Fruit fly (Drosophila melanogaster) Kc167 (cell line): ENCODE results near the gene stv.

Source experiments
- Myc ChIP-seq: fragments of >200 bp; optimal IDR thresholded peaks from 2 replicates; lab custom pipeline; 2017; ENCODE audit warnings: missing external identifiers
- Sin3A ChIP-seq: fragments of >200 bp; optimal IDR thresholded peaks from 2 replicates; lab custom pipeline; 2018; ENCODE audit warnings: missing external identifiers
- h ChIP-seq: fragments of >200 bp; optimal IDR thresholded peaks from 3 replicates; lab custom pipeline; 2018; ENCODE audit warnings: missing external identifiers
- insv ChIP-seq: fragments of >200 bp; optimal IDR thresholded peaks from 3 replicates; lab custom pipeline; 2018; ENCODE audit warnings: missing external identifiers
- psq ChIP-seq: fragments of >200 bp; optimal IDR thresholded peaks from 2 replicates; lab custom pipeline; 2017; ENCODE audit warnings: missing external identifiers
- ttk ChIP-seq: sonication (Bioruptor generic); optimal IDR thresholded peaks from 2 replicates; lab custom pipeline; 2017; ENCODE audit warnings: missing external identifiers

The stv gene

DNA sequence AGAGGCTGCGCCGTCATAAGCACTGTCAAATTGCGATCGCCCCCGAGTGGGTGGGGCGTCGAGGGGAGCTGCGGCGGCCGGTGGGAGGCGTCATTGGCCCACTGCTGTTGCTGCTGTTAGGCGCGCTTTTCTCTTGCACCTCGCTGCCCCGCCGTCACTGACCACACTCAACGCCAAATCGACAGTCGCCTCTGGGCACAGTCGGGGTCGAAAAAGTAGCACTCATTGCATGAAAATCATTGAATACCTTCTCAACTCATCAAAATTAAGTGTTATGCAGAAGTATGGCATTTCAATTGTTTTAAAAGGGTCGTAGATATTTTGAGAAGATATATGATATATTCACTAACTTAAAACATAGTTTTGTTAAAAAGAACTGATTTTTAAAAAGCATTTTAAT is 25.1 kb upstream of the stv start:
- no peak for TF ChIP-seq ttk (lab: Kevin White, UChicago)
- no peak for TF ChIP-seq insv (lab: Kevin White, UChicago)
- no peak for TF ChIP-seq Sin3A (lab: Kevin White, UChicago)
- TF ChIP-seq h (lab: Kevin White, UChicago): no peak
- TF ChIP-seq psq (lab: Kevin White, UChicago): no peak
- no peak for TF ChIP-seq Myc (lab: Kevin White, UChicago)

DNA sequence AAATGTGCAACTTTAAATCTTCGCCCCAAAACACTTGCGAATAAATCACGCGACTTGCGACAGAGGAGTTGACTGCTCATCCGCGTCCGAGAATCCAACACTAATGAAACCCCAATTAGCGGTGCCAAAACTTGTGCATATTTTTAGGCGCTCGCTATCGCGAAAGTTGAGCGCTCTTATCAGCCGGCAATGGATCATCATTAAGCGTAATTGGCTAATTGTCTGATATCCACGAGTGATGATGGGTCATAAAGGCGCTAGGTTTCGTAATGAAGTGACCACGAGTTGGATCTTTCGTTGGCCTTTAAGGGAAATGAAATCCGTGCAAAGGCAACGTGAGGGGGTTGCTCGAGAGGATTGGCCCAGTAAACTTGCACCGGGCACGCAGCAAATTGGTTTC is 22.6 kb upstream of the stv start:
- TF ChIP-seq Myc (lab: Kevin White, UChicago): no peak
- no peak for TF ChIP-seq ttk (lab: Kevin White, UChicago)

DNA sequence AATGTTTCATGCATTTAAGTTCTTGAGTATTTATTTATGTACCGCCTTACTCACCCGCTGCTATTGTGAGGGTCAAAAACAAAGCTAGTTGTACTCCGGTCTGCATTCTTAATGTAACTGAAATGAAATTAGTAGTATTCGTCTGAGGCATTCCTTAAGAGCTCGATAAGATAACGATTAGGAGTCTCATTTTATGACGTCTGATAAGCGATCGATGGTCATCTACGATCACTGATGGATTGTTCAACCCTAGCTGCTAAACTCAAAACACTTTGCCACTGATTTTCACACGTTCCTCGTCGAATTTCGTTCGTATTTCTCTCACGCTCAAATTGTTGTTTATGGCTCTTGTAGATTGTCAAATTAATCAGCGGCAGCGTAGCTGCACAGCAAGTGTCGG is 20.2 kb upstream of the stv start, which contains the start of gene CG10116:
Gene CG10116 (minus strand): TSS at position 106 of the 400 bp plus-strand sequence.
- no peak for TF ChIP-seq ttk (lab: Kevin White, UChicago)
- TF ChIP-seq insv (lab: Kevin White, UChicago): no peak
- TF ChIP-seq Sin3A (lab: Kevin White, UChicago): no peak
- TF ChIP-seq Myc (lab: Kevin White, UChicago): no peak
- TF ChIP-seq psq (lab: Kevin White, UChicago): no peak
- TF ChIP-seq h (lab: Kevin White, UChicago): no peak

dm6 chr3L:13474607-13475006 is 2.7 kb upstream of the stv start, which contains the start of gene CG10089:
CG10089 (minus strand) TSS chr3L:13474787.
- no peak for TF ChIP-seq Sin3A (lab: Kevin White, UChicago)
- TF ChIP-seq ttk (lab: Kevin White, UChicago): no peak
- TF ChIP-seq h (lab: Kevin White, UChicago): no peak
- TF ChIP-seq psq (lab: Kevin White, UChicago): no peak
- TF ChIP-seq insv (lab: Kevin White, UChicago): no peak
- TF ChIP-seq Myc (lab: Kevin White, UChicago): no peak

DNA sequence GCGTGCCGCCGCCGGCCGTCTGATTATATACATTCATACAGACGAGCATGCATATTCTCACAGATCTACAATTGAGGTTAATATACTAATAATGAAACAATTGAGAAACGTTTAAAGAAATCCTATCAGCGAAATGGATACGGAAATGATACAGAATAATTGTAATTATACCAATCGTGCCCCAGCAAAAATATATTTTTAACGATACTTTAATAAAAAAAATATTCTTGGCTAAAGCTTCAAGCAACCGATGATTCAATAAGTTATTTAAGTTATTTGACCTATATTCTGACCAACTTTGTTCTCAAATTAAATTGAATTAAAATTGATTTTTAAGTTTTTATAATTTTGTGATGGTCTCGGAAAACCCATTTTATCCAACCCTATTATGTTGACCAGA is 1.3 kb upstream of the stv start:
- no peak for TF ChIP-seq ttk (lab: Kevin White, UChicago)
- TF ChIP-seq Sin3A (lab: Kevin White, UChicago): no peak
- no peak for TF ChIP-seq insv (lab: Kevin White, UChicago)
- TF ChIP-seq Myc (lab: Kevin White, UChicago): no peak
- TF ChIP-seq h (lab: Kevin White, UChicago): no peak
- TF ChIP-seq psq (lab: Kevin White, UChicago): no peak

dm6 chr3L:13476566-13477452 is 532 bp upstream of the stv start:
- TF ChIP-seq Sin3A (lab: Kevin White, UChicago) (no peak), psq (lab: Kevin White, UChicago) (no peak), h (lab: Kevin White, UChicago) (no peak), insv (lab: Kevin White, UChicago) (no peak), Myc (lab: Kevin White, UChicago) (no peak), ttk (lab: Kevin White, UChicago) (no peak)

DNA sequence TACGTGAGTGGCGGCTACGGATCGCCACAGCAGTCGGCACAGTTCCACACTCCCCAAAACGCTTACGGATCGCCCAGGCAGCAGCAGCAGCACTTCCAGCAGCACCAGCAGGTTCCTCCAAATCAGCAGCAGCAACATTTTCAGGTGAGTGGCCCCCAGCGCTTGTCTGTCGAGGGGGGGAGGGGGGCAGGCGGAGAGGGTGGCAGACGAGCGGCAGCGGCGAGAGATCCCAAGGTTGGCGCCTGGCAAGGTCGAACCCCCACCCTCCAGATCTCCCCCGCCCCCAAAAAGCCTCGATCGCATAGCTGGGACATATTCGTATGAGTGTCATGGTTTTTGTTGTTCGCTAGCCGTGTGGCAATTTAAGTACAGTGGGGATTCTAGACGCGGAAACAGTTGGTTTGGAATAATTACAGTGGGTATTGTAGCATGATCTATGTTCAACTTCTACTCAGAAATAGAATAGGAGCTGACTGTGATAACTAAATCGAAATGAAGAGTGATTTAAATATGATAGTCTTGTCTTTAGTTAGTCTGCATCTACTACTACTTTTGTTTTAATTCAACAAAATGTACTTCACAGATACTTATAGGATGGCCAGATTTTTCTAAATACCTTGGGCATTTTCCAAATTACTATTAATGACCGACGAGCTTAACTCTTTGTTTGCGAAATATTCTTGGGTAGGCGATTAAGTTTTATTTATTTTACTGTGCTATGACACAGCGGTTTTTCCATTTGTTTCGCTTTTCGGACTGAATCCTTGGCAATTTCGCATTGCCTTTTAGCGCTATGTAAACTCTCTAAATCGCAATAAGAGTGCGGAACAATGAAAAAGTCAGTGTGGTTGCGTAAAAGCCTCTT is 1.2 kb downstream of the stv start:
- TF ChIP-seq insv (lab: Kevin White, UChicago): no peak
- no peak for TF ChIP-seq ttk (lab: Kevin White, UChicago)
- TF ChIP-seq psq (lab: Kevin White, UChicago): no peak
- no peak for TF ChIP-seq h (lab: Kevin White, UChicago)
- no peak for TF ChIP-seq Sin3A (lab: Kevin White, UChicago)
- TF ChIP-seq Myc (lab: Kevin White, UChicago): no peak

dm6 chr3L:13479204-13479600 is 1.9 kb downstream of the stv start:
- no peak for TF ChIP-seq insv (lab: Kevin White, UChicago)

DNA sequence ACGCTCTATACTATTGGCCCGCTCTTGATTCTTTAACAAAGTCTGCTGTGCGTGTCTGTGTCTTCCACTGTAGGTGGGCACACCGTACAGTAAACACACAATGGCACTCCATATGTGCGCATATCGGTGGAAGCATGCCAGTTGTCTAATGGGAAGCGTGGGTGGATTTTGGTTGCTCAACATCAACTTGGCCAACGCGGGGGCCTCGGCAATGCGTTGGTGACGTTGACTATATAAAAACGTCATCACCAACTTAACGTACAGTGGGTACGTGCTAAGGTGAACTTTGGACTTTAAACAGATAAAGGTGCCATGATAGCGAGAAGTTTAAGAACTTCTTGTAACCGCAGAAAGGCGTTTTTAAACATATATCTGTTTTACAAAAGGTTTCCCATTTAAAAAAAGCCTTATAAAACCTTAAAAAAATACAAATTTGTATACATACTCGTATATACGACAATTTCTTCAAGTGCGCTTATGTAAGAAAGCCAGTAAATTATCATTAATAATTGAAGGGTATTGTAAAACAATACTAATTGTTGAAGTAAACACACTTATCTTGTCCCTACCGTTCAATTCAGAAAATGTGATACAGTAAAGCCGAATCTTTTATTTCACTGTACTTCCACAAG is 2.4 kb downstream of the stv start:
- TF ChIP-seq h (lab: Kevin White, UChicago) (no peak), psq (lab: Kevin White, UChicago) (no peak), insv (lab: Kevin White, UChicago) (no peak), Myc (lab: Kevin White, UChicago) (no peak), ttk (lab: Kevin White, UChicago) (no peak), Sin3A (lab: Kevin White, UChicago) (no peak)

dm6 chr3L:13480241-13480627 is 2.9 kb downstream of the stv start:
- no peak for TF ChIP-seq h (lab: Kevin White, UChicago)
- no peak for TF ChIP-seq insv (lab: Kevin White, UChicago)
- no peak for TF ChIP-seq Myc (lab: Kevin White, UChicago)
- TF ChIP-seq Sin3A (lab: Kevin White, UChicago): no peak
- no peak for TF ChIP-seq psq (lab: Kevin White, UChicago)
- no peak for TF ChIP-seq ttk (lab: Kevin White, UChicago)
